Worm (Caenorhabditis elegans): Measurements from ENCODE around the gene ral-1.

ral-1 gene

ce11 chrIII:3351672-3352071 lies 40.6 kb downstream of the ral-1 start:
- no peak for TF ChIP-seq nhr-28 (tag; optimal IDR thresholded peaks at IDR 0.05)
- TF ChIP-seq nhr-77 (tag; optimal IDR thresholded peaks at IDR 0.05): no peak
- TF ChIP-seq lin-39 (tag; optimal IDR thresholded peaks at IDR 0.05): no peak
- peak; percentile 63 for TF ChIP-seq nhr-25 (tag; optimal IDR thresholded peaks at IDR 0.05)
- peak in 1 of 3 experiments; percentile 3 for TF ChIP-seq elt-3 (tag; optimal IDR thresholded peaks at IDR 0.05)

ce11 chrIII:3355791-3356190 lies 44.7 kb downstream of the ral-1 start:
- TF ChIP-seq nfya-1 (tag; optimal IDR thresholded peaks at IDR 0.05; ENCODE audit: insufficient read depth) (no peak), tbx-2 (tag; optimal IDR thresholded peaks at IDR 0.05) (no peak), ztf-4 (tag; optimal IDR thresholded peaks at IDR 0.05) (no peak), nhr-25 (tag; optimal IDR thresholded peaks at IDR 0.05) (no peak), elt-3 (tag; optimal IDR thresholded peaks at IDR 0.05) (peak in 1 of 3 experiments; percentile 62), fkh-2 (tag; optimal IDR thresholded peaks at IDR 0.05) (no peak), nhr-43 (tag; optimal IDR thresholded peaks at IDR 0.05; ENCODE audit: poor library complexity, severe bottlenecking) (no peak)

DNA sequence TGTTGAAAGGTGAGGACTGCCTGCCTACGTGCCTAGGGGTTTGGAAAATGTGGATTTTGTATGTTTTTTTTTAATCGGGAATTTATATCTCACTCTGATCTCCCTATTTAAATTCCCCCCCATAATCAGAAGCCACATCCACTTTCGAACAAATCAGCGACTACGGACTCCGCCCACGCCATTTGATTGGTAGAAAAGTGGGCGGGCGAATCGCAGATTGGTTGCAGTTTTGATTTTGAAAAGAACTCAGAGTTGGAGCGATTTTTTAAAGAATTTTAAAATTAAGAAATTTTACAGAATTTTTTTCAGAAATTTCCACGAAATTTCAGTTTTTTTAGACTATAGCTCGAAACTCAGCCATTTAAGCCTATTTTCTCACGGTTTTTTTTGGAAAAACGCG lies 49.0 kb downstream of the ral-1 start:
- TF ChIP-seq ZK546.5 (tag; optimal IDR thresholded peaks at IDR 0.05) (no peak), elt-1 (tag; optimal IDR thresholded peaks at IDR 0.05) (no peak), nfya-1 (tag; optimal IDR thresholded peaks at IDR 0.05; ENCODE audit: insufficient read depth) (peak; percentile 84)
